Worm (Caenorhabditis elegans) whole organism, mixed stage, embryonic: ENCODE data around the gene Y62F5A.12.

ENCODE experiments used
- bed-3 ChIP-seq: fragments of 200-800 bp; sonication (Bioruptor generic); optimal IDR thresholded peaks from 3 replicates; lab custom pipeline; 2018; ENCODE audit warnings: mild to moderate bottlenecking, missing genetic modification characterization, moderate library complexity, missing compliant biosample characterization
- ceh-39 ChIP-seq: fragments of 150-350 bp; optimal IDR thresholded peaks from 2 replicates; lab custom pipeline; 2014; ENCODE audit warnings: missing biosample characterization, missing genetic modification characterization
- ceh-43 ChIP-seq: fragments of 200-800 bp; sonication (Bioruptor generic); optimal IDR thresholded peaks from 2 replicates; lab custom pipeline; 2018; ENCODE audit warnings: mild to moderate bottlenecking, missing genetic modification characterization, moderate library complexity, missing compliant biosample characterization
- ceh-83 ChIP-seq: fragments of 200-800 bp; sonication (Bioruptor generic); optimal IDR thresholded peaks from 2 replicates; lab custom pipeline; 2018; ENCODE audit warnings: mild to moderate bottlenecking, missing genetic modification characterization, missing compliant biosample characterization
- ces-1 ChIP-seq: fragments of 150-350 bp; optimal IDR thresholded peaks from 2 replicates; lab custom pipeline; 2014; ENCODE audit warnings: missing biosample characterization, missing genetic modification reagents, missing genetic modification characterization
- cnd-1 ChIP-seq: fragments of 200-800 bp; sonication (Bioruptor generic); optimal IDR thresholded peaks from 2 replicates; lab custom pipeline; 2018; ENCODE audit warnings: mild to moderate bottlenecking, missing genetic modification characterization, missing compliant biosample characterization
- drap-1 ChIP-seq: fragments of 200-800 bp; sonication (Bioruptor generic); optimal IDR thresholded peaks from 3 replicates; lab custom pipeline; 2018; ENCODE audit warnings: mild to moderate bottlenecking, missing genetic modification characterization, missing compliant biosample characterization
- elt-1 ChIP-seq: sonication (generic microtip); optimal IDR thresholded peaks from 2 replicates; lab custom pipeline; 2017; ENCODE audit warnings: missing genetic modification characterization, mild to moderate bottlenecking, missing compliant biosample characterization, antibody characterized with exemption, moderate library complexity, borderline replicate concordance; ENCODE audit not compliant: insufficient read depth
- elt-3 ChIP-seq: fragments of 150-350 bp; optimal IDR thresholded peaks from 2 replicates; lab custom pipeline; 2014; ENCODE audit warnings: missing biosample characterization, missing genetic modification characterization
- flh-1 ChIP-seq: fragments of 200-800 bp; sonication (Bioruptor generic); optimal IDR thresholded peaks from 2 replicates; lab custom pipeline; 2018; ENCODE audit warnings: mild to moderate bottlenecking, missing genetic modification characterization, moderate library complexity, missing compliant biosample characterization
- ham-2 ChIP-seq: fragments of 200-800 bp; sonication (Bioruptor generic); optimal IDR thresholded peaks from 2 replicates; lab custom pipeline; 2018; ENCODE audit warnings: mild to moderate bottlenecking, missing genetic modification characterization, missing compliant biosample characterization
- hlh-1 ChIP-seq: fragments of 150-350 bp; optimal IDR thresholded peaks from 2 replicates; lab custom pipeline; 2014; ENCODE audit warnings: missing biosample characterization, missing genetic modification reagents, missing genetic modification characterization
- lsy-2 ChIP-seq: fragments of 150-350 bp; optimal IDR thresholded peaks from 2 replicates; lab custom pipeline; 2014; ENCODE audit warnings: missing biosample characterization, missing genetic modification characterization
- mab-5 ChIP-seq: fragments of 150-350 bp; optimal IDR thresholded peaks from 2 replicates; lab custom pipeline; 2014; ENCODE audit warnings: missing biosample characterization, missing genetic modification characterization
- mep-1 ChIP-seq: fragments of 150-350 bp; optimal IDR thresholded peaks from 2 replicates; lab custom pipeline; 2017; ENCODE audit warnings: missing biosample characterization, missing genetic modification reagents, missing genetic modification characterization, inconsistent platforms
- mls-2 ChIP-seq: sonication (generic microtip); optimal IDR thresholded peaks from 2 replicates; lab custom pipeline; 2016; ENCODE audit warnings: mild to moderate bottlenecking, missing genetic modification characterization, moderate library complexity, missing compliant biosample characterization
- nhr-12 ChIP-seq: fragments of 150-350 bp; optimal IDR thresholded peaks from 2 replicates; lab custom pipeline; 2014; ENCODE audit warnings: missing biosample characterization, missing genetic modification characterization
- nhr-2 ChIP-seq: fragments of 150-350 bp; optimal IDR thresholded peaks from 2 replicates; lab custom pipeline; 2014; ENCODE audit warnings: missing biosample characterization, missing genetic modification characterization
- nhr-237 ChIP-seq: fragments of 150-350 bp; optimal IDR thresholded peaks from 2 replicates; lab custom pipeline; 2014; ENCODE audit warnings: missing biosample characterization, missing genetic modification characterization
- nhr-28 ChIP-seq: fragments of 150-350 bp; optimal IDR thresholded peaks from 2 replicates; lab custom pipeline; 2014; ENCODE audit warnings: missing biosample characterization, missing genetic modification characterization
- nhr-76 ChIP-seq: sonication (generic microtip); optimal IDR thresholded peaks from 2 replicates; lab custom pipeline; 2017; ENCODE audit warnings: missing biosample characterization, missing genetic modification characterization
- pha-4 ChIP-seq: fragments of 150-350 bp; optimal IDR thresholded peaks from 2 replicates; lab custom pipeline; 2018; ENCODE audit warnings: missing biosample characterization, missing genetic modification reagents, missing genetic modification characterization
- sem-2 ChIP-seq: fragments of 200-800 bp; sonication (Bioruptor generic); optimal IDR thresholded peaks from 2 replicates; lab custom pipeline; 2018; ENCODE audit warnings: mild to moderate bottlenecking, missing genetic modification characterization, missing compliant biosample characterization
- snpc-4 ChIP-seq: fragments of 150-350 bp; optimal IDR thresholded peaks from 2 replicates; lab custom pipeline; 2014; ENCODE audit warnings: missing biosample characterization, missing genetic modification characterization
- sptf-1 ChIP-seq: sonication (generic microtip); optimal IDR thresholded peaks from 2 replicates; lab custom pipeline; 2017; ENCODE audit warnings: mild to moderate bottlenecking, missing genetic modification characterization, moderate library complexity, missing compliant biosample characterization
- tbx-8 ChIP-seq: fragments of 200-800 bp; sonication (Bioruptor generic); optimal IDR thresholded peaks from 2 replicates; lab custom pipeline; 2018; ENCODE audit warnings: mild to moderate bottlenecking, missing genetic modification characterization, moderate library complexity, missing compliant biosample characterization
- unc-120 ChIP-seq: sonication (generic microtip); optimal IDR thresholded peaks from 2 replicates; lab custom pipeline; 2017; ENCODE audit warnings: missing genetic modification characterization, missing compliant biosample characterization; ENCODE audit not compliant: poor library complexity, severe bottlenecking
- unc-39 ChIP-seq: fragments of 150-350 bp; optimal IDR thresholded peaks from 2 replicates; lab custom pipeline; 2014; ENCODE audit warnings: missing biosample characterization, missing genetic modification characterization
- unc-62 ChIP-seq: fragments of 150-350 bp; optimal IDR thresholded peaks from 2 replicates; lab custom pipeline; 2014; ENCODE audit warnings: missing biosample characterization, missing genetic modification reagents, missing genetic modification characterization
- zip-8 ChIP-seq: fragments of 150-350 bp; optimal IDR thresholded peaks from 2 replicates; lab custom pipeline; 2014; ENCODE audit warnings: missing biosample characterization, missing genetic modification characterization
- ztf-11 ChIP-seq: fragments of 150-350 bp; optimal IDR thresholded peaks from 2 replicates; lab custom pipeline; 2014; ENCODE audit warnings: missing biosample characterization, missing genetic modification characterization

The Y62F5A.12 gene

DNA sequence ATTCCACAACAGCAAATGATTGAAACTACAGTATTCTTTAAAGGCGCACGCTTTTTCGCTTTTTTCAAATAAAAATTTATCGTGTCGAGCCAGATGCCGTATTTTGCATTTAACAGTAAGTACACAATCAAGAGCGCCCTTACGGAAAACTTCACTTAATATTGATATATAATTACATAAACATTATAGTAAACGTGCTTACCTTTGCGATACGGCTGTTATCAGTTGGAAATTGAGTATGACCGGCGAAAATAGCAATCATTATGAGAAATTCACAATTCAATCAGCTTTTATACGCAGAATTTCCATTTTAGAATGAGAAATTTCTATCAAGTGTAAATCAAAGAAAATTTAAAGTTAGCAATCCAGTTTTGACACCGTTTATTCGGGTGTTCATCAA, 34.1 kb downstream of the Y62F5A.12 start, which contains the start of gene B0334.20:
Gene B0334.20 (minus strand): TSS at position 262 of the 400 bp plus-strand sequence.
- TF ChIP-seq unc-39 (tag; lab: Kevin White, UChicago) (no peak), unc-62 (no peak), elt-3 (tag; lab: Kevin White, UChicago) (no peak), nhr-12 (tag; lab: Kevin White, UChicago) (no peak), pha-4 (tag; lab: Kevin White, UChicago) (no peak), nhr-76 (tag; lab: Kevin White, UChicago) (no peak), sptf-1 (tag; lab: Kevin White, UChicago) (no peak), hlh-1 (tag; lab: Kevin White, UChicago) (no peak), ztf-11 (tag; lab: Kevin White, UChicago) (no peak), nhr-2 (no peak), ceh-43 (GFP tag; lab: Kevin White, UChicago) (no peak), tbx-8 (GFP tag; lab: Kevin White, UChicago) (no peak), mep-1 (tag; lab: Kevin White, UChicago) (no peak), ces-1 (GFP tag; lab: Kevin White, UChicago) (no peak), unc-120 (tag; lab: Kevin White, UChicago) (no peak), lsy-2 (tag; lab: Kevin White, UChicago) (no peak)

DNA sequence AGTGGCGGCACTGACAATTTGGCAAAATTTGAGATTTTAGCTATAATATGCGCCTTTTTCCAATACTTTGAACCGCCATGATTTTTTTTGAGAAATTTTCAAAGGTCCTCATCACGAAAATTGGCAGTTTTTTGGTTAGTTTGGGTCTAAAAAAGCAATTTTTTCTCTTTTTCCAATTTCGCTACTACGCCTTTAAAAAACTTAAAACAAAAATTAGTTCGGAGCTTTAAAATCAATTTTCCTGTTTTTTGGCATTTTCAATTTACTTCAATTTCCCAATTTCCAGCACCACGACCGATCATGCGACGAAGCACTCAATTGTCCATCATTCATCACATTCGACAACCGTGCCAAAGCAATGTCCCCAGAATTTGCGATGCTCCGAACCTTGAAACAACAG, 36.9 kb downstream of the Y62F5A.12 start, which contains the start of gene B0334.5:
Gene B0334.5 (plus strand): TSS at position 301 of the 400 bp plus-strand sequence.
- TF ChIP-seq sem-2 (GFP tag; lab: Kevin White, UChicago) (no peak), ztf-11 (tag; lab: Kevin White, UChicago) (no peak), bed-3 (GFP tag; lab: Kevin White, UChicago) (no peak), ces-1 (GFP tag; lab: Kevin White, UChicago) (no peak), nhr-28 (tag; lab: Kevin White, UChicago) (no peak), hlh-1 (tag; lab: Kevin White, UChicago) (no peak)

ce11 chrII:11496767-11497166, 37.5 kb downstream of the Y62F5A.12 start, which contains the start of gene emc-5:
Gene emc-5 (plus strand): TSS chrII:11496780.
- TF ChIP-seq unc-120 (tag; lab: Kevin White, UChicago) (peak; percentile 57), zip-8 (tag; lab: Kevin White, UChicago) (no peak), unc-62 (peak; percentile 49), unc-39 (tag; lab: Kevin White, UChicago) (no peak), drap-1 (no peak), hlh-1 (tag; lab: Kevin White, UChicago) (peak; percentile 66)

- TF ChIP-seq ceh-43 (GFP tag; lab: Kevin White, UChicago): no peak
- no peak for TF ChIP-seq ham-2 (GFP tag; lab: Kevin White, UChicago)
- TF ChIP-seq tbx-8 (GFP tag; lab: Kevin White, UChicago): no peak
- TF ChIP-seq snpc-4 (tag; lab: Kevin White, UChicago): no peak
- no peak for TF ChIP-seq nhr-237 (tag; lab: Kevin White, UChicago)
- no peak for TF ChIP-seq sptf-1 (tag; lab: Kevin White, UChicago)
- no peak for TF ChIP-seq mls-2
- TF ChIP-seq ztf-11 (tag; lab: Kevin White, UChicago): no peak
- TF ChIP-seq ceh-83 (GFP tag; lab: Kevin White, UChicago): no peak
- no peak for TF ChIP-seq elt-1
- no peak for TF ChIP-seq nhr-2
- TF ChIP-seq elt-3 (tag; lab: Kevin White, UChicago): no peak
- TF ChIP-seq cnd-1: no peak
- no peak for TF ChIP-seq lsy-2 (tag; lab: Kevin White, UChicago)
- TF ChIP-seq sem-2 (GFP tag; lab: Kevin White, UChicago): no peak
- no peak for TF ChIP-seq mab-5 (tag; lab: Kevin White, UChicago)
- no peak for TF ChIP-seq bed-3 (GFP tag; lab: Kevin White, UChicago)
- no peak for TF ChIP-seq flh-1 (GFP tag; lab: Kevin White, UChicago)
Observed at ce11 chrII:11495806-11496205, 38.5 kb downstream of the Y62F5A.12 start.

- TF ChIP-seq lsy-2 (tag; lab: Kevin White, UChicago): peak; percentile 91
- no peak for TF ChIP-seq ceh-39
- TF ChIP-seq sem-2 (GFP tag; lab: Kevin White, UChicago): no peak
- TF ChIP-seq drap-1: no peak
- TF ChIP-seq ces-1 (GFP tag; lab: Kevin White, UChicago): peak; percentile 94
Observed at ce11 chrII:11495307-11495706, 39.0 kb downstream of the Y62F5A.12 start, which contains the start of the genes ooc-3 and B0334.4. Gene ooc-3 (minus strand): TSS chrII:11495321. Gene B0334.4 (plus strand): TSS chrII:11495692.
